Worm (Caenorhabditis elegans) whole organism, L4/young adult: ENCODE measurements around the gene clec-228.
"Not testable (repeated sequence)": the region's sequence is repeated elsewhere in the genome, so short reads cannot be mapped to it uniquely, and the experiment has no call there.

Experiments
- W03F9.2 ChIP-seq: fragments of 150-350 bp; optimal IDR thresholded peaks from 2 replicates; lab custom pipeline; 2014; ENCODE audit warnings: missing biosample characterization, missing genetic modification characterization
- dao-5 ChIP-seq: sonication (generic microtip); optimal IDR thresholded peaks from 2 replicates; lab custom pipeline; 2016; ENCODE audit warnings: missing genotype, missing genetic modification characterization, moderate library complexity, missing compliant biosample characterization
- him-1 ChIP-seq: sonication (generic microtip); optimal IDR thresholded peaks from 2 replicates; lab custom pipeline; 2016; ENCODE audit warnings: missing genotype, missing genetic modification reagents, missing genetic modification characterization, missing compliant biosample characterization

- TF ChIP-seq dao-5 (tag; lab: Kevin White, UChicago); him-1 (tag; lab: Kevin White, UChicago); W03F9.2: not testable (repeated sequence)
These were observed 16.6 kb downstream of the clec-228 start, which contains the start of gene nhr-247 for ce11 chrV:15322653-15323052.
